Worm (Caenorhabditis elegans) whole organism, mixed stage, embryonic: ENCODE results near the gene T08D10.3.

Source experiments
- M03D4.4 ChIP-seq: sonication (generic microtip); optimal IDR thresholded peaks from 2 replicates; lab custom pipeline; 2017; ENCODE audit warnings: mild to moderate bottlenecking, missing genetic modification characterization, missing compliant biosample characterization
- drap-1 ChIP-seq: fragments of 200-800 bp; sonication (Bioruptor generic); optimal IDR thresholded peaks from 3 replicates; lab custom pipeline; 2018; ENCODE audit warnings: mild to moderate bottlenecking, missing genetic modification characterization, missing compliant biosample characterization
- lin-13 ChIP-seq: fragments of 150-350 bp; optimal IDR thresholded peaks from 2 replicates; lab custom pipeline; 2014; ENCODE audit warnings: missing biosample characterization, missing genetic modification characterization
- lsy-2 ChIP-seq: fragments of 150-350 bp; optimal IDR thresholded peaks from 2 replicates; lab custom pipeline; 2014; ENCODE audit warnings: missing biosample characterization, missing genetic modification characterization
- mep-1 ChIP-seq: fragments of 150-350 bp; optimal IDR thresholded peaks from 2 replicates; lab custom pipeline; 2017; ENCODE audit warnings: missing biosample characterization, missing genetic modification reagents, missing genetic modification characterization, inconsistent platforms
- nhr-237 ChIP-seq: fragments of 150-350 bp; optimal IDR thresholded peaks from 2 replicates; lab custom pipeline; 2014; ENCODE audit warnings: missing biosample characterization, missing genetic modification characterization
- nhr-76 ChIP-seq: sonication (generic microtip); optimal IDR thresholded peaks from 2 replicates; lab custom pipeline; 2017; ENCODE audit warnings: missing biosample characterization, missing genetic modification characterization
- pha-4 ChIP-seq: fragments of 150-350 bp; optimal IDR thresholded peaks from 2 replicates; lab custom pipeline; 2018; ENCODE audit warnings: missing biosample characterization, missing genetic modification reagents, missing genetic modification characterization
- snpc-4 ChIP-seq: fragments of 150-350 bp; optimal IDR thresholded peaks from 2 replicates; lab custom pipeline; 2014; ENCODE audit warnings: missing biosample characterization, missing genetic modification characterization
- unc-39 ChIP-seq: fragments of 150-350 bp; optimal IDR thresholded peaks from 2 replicates; lab custom pipeline; 2014; ENCODE audit warnings: missing biosample characterization, missing genetic modification characterization
- unc-62 ChIP-seq: fragments of 150-350 bp; optimal IDR thresholded peaks from 2 replicates; lab custom pipeline; 2014; ENCODE audit warnings: missing biosample characterization, missing genetic modification reagents, missing genetic modification characterization
- ztf-11 ChIP-seq: fragments of 150-350 bp; optimal IDR thresholded peaks from 2 replicates; lab custom pipeline; 2014; ENCODE audit warnings: missing biosample characterization, missing genetic modification characterization

DNA sequence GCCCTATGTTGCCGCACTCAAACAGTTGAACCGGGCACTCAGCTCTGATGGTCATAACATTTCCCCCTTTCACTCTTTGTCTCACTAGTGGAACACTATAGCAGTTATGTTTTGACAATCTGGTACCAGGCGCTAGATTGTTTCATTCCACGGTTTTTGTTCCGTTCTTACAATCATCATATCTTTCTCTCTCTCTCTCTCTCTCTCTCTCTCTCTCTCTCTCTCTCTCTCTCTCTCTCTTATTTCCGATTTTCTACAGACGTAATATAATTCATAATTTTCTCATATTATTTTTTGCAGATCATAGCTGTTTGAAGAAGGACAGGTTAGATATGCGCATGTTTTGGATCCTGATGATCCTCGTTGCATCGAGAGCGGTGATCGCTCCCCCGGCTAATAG is 41.4 kb upstream of the T08D10.3 start, which contains the start of gene Y62H9A.12:
- no peak for TF ChIP-seq M03D4.4 (tag; lab: Kevin White, UChicago)
- no peak for TF ChIP-seq drap-1 (GFP tag; lab: Kevin White, UChicago)
- TF ChIP-seq ztf-11 (tag; lab: Kevin White, UChicago): no peak
- TF ChIP-seq unc-39 (tag; lab: Kevin White, UChicago): no peak
- TF ChIP-seq pha-4 (tag; lab: Kevin White, UChicago): no peak
- no peak for TF ChIP-seq unc-62 (GFP tag; lab: Kevin White, UChicago)
- TF ChIP-seq nhr-237 (tag; lab: Kevin White, UChicago): no peak
- no peak for TF ChIP-seq nhr-76
- no peak for TF ChIP-seq lin-13 (tag; lab: Kevin White, UChicago)
- TF ChIP-seq mep-1 (tag; lab: Kevin White, UChicago): no peak
- TF ChIP-seq snpc-4 (tag; lab: Kevin White, UChicago): no peak
- no peak for TF ChIP-seq lsy-2
